Worm (Caenorhabditis elegans): ENCODE results near the gene slcf-2.

The slcf-2 gene

DNA sequence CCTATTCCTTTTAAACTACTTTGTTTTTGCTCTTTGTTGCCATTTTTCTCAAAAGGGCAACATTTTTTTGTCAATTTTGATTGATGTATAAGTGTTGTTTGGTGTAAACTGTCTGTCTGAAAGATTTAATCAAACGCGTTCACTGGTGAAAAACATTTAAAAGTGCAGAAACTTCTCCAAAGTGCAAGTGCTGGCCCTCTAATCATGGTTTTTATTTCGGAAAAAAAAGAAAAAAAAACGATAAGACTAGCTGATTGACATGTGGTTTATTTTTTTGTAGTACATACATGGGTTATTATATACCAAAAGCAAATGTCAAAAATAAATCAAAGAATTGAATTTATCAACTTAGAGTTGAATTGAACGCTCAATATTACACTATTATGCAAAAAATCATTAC is 31.3 kb upstream of the slcf-2 start, which contains the start of gene dhs-26:
Gene dhs-26 (minus strand): TSS at position 116 of the 400 bp plus-strand sequence.
- TF ChIP-seq unc-62 (GFP tag; optimal IDR thresholded peaks at IDR 0.05) (peak; percentile 21), nhr-80 (tag; optimal IDR thresholded peaks at IDR 0.05) (peak; percentile 82), dpff-1 (tag; optimal IDR thresholded peaks at IDR 0.05) (no peak)

DNA sequence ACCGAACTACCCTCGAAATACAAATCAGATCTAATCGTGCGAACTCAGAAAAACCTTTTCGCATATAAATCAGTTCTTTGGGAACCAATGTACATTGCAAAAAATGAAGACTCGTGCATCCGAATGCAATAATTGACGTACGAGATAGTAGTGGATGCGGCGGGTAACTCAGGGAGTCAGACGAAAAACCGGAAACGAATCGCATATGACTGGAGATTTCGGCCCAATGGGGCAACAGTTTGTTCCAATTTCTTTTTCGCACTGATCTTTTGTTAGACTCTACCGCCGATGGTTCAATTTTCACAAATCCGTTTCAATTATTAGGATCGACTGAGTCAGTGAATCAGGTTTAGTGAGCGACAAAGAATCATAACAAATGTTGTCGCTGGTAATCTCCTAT is 26.9 kb upstream of the slcf-2 start:
- TF ChIP-seq F57C9.4 (tag; optimal IDR thresholded peaks at IDR 0.05) (no peak), bed-1 (GFP tag; IDR thresholded peaks at IDR 0.05) (0 out of 2 replicates have a peak, but pooled peaks have one; percentile 40), snpc-1.3 (tag; optimal IDR thresholded peaks at IDR 0.05; ENCODE audit: insufficient read depth) (no peak)

DNA sequence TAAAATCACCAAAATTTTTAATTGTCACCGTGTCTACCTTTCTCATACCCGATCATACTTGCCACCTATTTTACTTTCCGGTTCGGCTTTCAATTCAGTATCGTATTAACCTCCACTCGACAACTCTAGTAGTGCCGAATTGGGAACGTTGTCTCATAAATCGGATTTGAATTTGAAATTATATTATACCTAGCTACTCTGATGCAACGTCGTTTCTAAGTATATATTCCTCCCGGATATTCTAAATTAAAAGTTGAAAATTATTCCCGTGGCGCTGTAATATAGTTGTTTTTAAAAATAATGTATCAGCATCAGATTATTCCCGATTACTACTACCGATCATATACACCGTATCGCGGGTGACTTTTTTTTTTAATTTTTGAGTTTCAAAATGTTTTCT is 25.0 kb upstream of the slcf-2 start, which contains the start of gene ZK563.2:
Gene ZK563.2 (plus strand): TSS at position 301 of the 400 bp plus-strand sequence.
- TF ChIP-seq lin-35 (GFP tag; optimal IDR thresholded peaks at IDR 0.05) (no peak), B0035.1 (tag; optimal IDR thresholded peaks at IDR 0.05) (no peak), mcd-1 (GFP tag; IDR thresholded peaks at IDR 0.05) (no peak), pbrm-1 (GFP tag; IDR thresholded peaks at IDR 0.05) (no peak), xnd-1 (tag; optimal IDR thresholded peaks at IDR 0.05) (no peak), die-1 (tag; optimal IDR thresholded peaks at IDR 0.05) (no peak), snpc-3.4 (tag; optimal IDR thresholded peaks at IDR 0.05) (no peak), ccch-3 (GFP tag; optimal IDR thresholded peaks at IDR 0.05) (no peak), F49E8.2 (tag; optimal IDR thresholded peaks at IDR 0.05; ENCODE audit: insufficient read depth) (no peak), ztf-18 (tag; optimal IDR thresholded peaks at IDR 0.05) (no peak)

DNA sequence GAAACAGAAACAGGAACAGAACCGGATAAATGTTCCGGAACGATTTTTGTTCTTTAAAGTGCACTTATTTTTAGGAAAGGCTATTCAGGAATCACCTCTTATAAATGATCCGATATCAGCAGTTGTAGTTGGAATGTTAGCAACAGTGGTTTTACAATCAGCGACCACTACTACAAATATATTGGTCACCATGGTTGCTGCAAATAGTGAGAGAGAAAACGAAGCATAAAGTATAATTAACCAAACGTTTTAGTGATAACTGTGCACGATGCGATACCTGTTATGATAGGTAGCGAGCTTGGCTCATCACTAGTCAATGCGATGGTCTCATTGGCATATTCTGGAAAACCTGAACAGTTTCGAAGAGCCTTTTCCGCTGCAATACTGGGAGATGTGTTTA is 24.2 kb upstream of the slcf-2 start:
- TF ChIP-seq B0336.3 (GFP tag; IDR thresholded peaks at IDR 0.05) (no peak), tbp1 (GFP tag; optimal IDR thresholded peaks at IDR 0.05) (no peak), aptf-3 (GFP tag; IDR thresholded peaks at IDR 0.05) (no peak), bed-2 (GFP tag; IDR thresholded peaks at IDR 0.05) (no peak), gei-17 (GFP tag; optimal IDR thresholded peaks at IDR 0.05) (no peak), nfya-2 (GFP tag; IDR thresholded peaks at IDR 0.05) (no peak), F33H1.4 (GFP tag; IDR thresholded peaks at IDR 0.05) (no peak), ets-4 (GFP tag; optimal IDR thresholded peaks at IDR 0.05) (no peak), ztf-22 (GFP tag; optimal IDR thresholded peaks at IDR 0.05) (no peak), D2030.7 (GFP tag; IDR thresholded peaks at IDR 0.05) (no peak), let-526 (GFP tag; IDR thresholded peaks at IDR 0.05) (no peak), egl-44 (GFP tag; IDR thresholded peaks at IDR 0.05) (no peak), F55B11.4 (tag; optimal IDR thresholded peaks at IDR 0.05; ENCODE audit: borderline replicate concordance, insufficient read depth) (no peak)

DNA sequence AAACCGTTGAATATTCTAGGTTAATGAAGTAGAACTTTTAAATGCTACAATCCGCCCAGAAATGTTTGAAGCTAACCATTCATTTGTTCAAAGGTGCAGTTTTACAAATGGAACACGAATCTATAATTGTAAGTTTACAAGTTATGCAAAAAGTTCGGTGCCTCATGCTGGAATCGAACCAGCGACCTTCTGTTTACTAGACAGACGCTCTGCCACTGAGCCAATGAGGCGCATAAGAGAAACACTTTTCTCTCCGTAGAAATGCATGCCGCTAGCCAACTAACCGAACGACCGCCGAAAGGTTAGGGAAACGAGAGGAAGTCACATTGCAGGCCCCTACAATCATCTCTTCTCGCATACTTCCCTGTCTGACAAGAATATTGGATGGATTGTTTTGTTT is 22.4 kb upstream of the slcf-2 start:
- no peak for TF ChIP-seq Y79H2A.3 (GFP tag; conservative IDR thresholded peaks at IDR 0.05)
- TF ChIP-seq chd-7 (tag; optimal IDR thresholded peaks at IDR 0.05): peak; percentile 78
- peak; percentile 62 for TF ChIP-seq snpc-1.3 (tag; optimal IDR thresholded peaks at IDR 0.05; ENCODE audit: insufficient read depth)
- TF ChIP-seq mel-28 (tag; optimal IDR thresholded peaks at IDR 0.05; ENCODE audit: borderline replicate concordance): no peak
- no peak for TF ChIP-seq unc-62 (GFP tag; optimal IDR thresholded peaks at IDR 0.05)
- no peak for TF ChIP-seq dpff-1 (tag; optimal IDR thresholded peaks at IDR 0.05)
- no peak for TF ChIP-seq bed-2 (GFP tag; IDR thresholded peaks at IDR 0.05)
- 0 out of 2 replicates have a peak, but pooled peaks have one; percentile 5 for TF ChIP-seq madf-8 (GFP tag; conservative IDR thresholded peaks at IDR 0.05)
- TF ChIP-seq lir-1 (GFP tag; conservative IDR thresholded peaks at IDR 0.05): 0 out of 2 replicates have a peak, but pooled peaks have one; percentile 21
- peak; percentile 75 for TF ChIP-seq egl-44 (GFP tag; IDR thresholded peaks at IDR 0.05)
- TF ChIP-seq let-607 (tag; optimal IDR thresholded peaks at IDR 0.05): peak; percentile 5 to 25
- peak; percentile 35 for TF ChIP-seq ceh-79 (tag; optimal IDR thresholded peaks at IDR 0.05)
- TF ChIP-seq B0336.3 (GFP tag; IDR thresholded peaks at IDR 0.05): peak; percentile 55; the same call in 1 of the 2 replicates
- TF ChIP-seq B0035.1 (tag; optimal IDR thresholded peaks at IDR 0.05): peak; percentile 47
- TF ChIP-seq lsy-27 (tag; optimal IDR thresholded peaks at IDR 0.05; ENCODE audit: borderline replicate concordance, insufficient read depth): peak; percentile 63
- TF ChIP-seq madf-6 (GFP tag; IDR thresholded peaks at IDR 0.05): peak; percentile 52; the same call in 1 of the 2 replicates
- peak; percentile 73 for TF ChIP-seq D2030.7 (GFP tag; IDR thresholded peaks at IDR 0.05)
- TF ChIP-seq madf-3 (GFP tag; IDR thresholded peaks at IDR 0.05): peak; percentile 77; the same call in 1 of the 2 replicates
- peak; percentile 57 for TF ChIP-seq ets-4 (GFP tag; optimal IDR thresholded peaks at IDR 0.05)
- no peak for TF ChIP-seq sptf-2 (GFP tag; optimal IDR thresholded peaks at IDR 0.05)

All from whole organism, young adult.